Fruit fly (Drosophila melanogaster): ENCODE measurements around the gene baz.

DNA sequence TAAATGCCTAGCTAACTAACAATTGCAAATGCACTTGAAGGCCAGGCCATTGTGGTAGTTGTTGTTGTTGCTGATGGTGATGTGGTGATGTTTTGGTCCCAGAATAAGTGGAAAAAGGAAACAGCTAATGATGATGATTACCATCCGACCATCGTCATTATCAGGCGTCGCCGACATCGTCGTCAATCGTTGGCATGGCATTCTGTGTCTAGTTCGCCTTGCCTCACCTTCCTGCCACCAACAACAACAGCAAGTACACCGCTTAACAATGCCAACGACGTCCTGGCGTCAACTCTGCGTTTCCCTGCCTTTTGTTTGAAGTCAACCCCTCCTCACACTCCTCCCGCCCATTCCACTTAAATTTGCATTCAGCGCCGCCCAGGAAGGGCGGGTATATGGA is 17.8 kb downstream of the baz start:
- TF ChIP-seq Myc (optimal IDR thresholded peaks at IDR 0.05) (no peak), ttk (optimal IDR thresholded peaks at IDR 0.05) (no peak), psq (optimal IDR thresholded peaks at IDR 0.05) (no peak), insv (optimal IDR thresholded peaks at IDR 0.05) (no peak), h (optimal IDR thresholded peaks at IDR 0.05) (no peak), Sin3A (optimal IDR thresholded peaks at IDR 0.05) (no peak)

All from Kc167 (cell line).